Fruit fly (Drosophila melanogaster) whole organism, embryonic: ENCODE results near the gene Iru.

ENCODE experiments used
- B-H2 ChIP-seq: fragments of 200-800 bp; sonication (Bioruptor generic); optimal IDR thresholded peaks from 2 replicates; lab custom pipeline; 2018; ENCODE audit warnings: missing biosample characterization, mild to moderate bottlenecking, missing genetic modification characterization
- BtbVII ChIP-seq: fragments of 200-800 bp; sonication (Bioruptor generic); optimal IDR thresholded peaks from 3 replicates; lab custom pipeline; 2017; ENCODE audit warnings: missing biosample characterization, mild to moderate bottlenecking, missing genetic modification characterization
- CG10147 ChIP-seq: fragments of 200-800 bp; sonication (Bioruptor generic); optimal IDR thresholded peaks from 2 replicates; lab custom pipeline; 2019; ENCODE audit warnings: missing biosample characterization, mild to moderate bottlenecking, missing genetic modification characterization, moderate library complexity
- CG10267 ChIP-seq: fragments of 200-800 bp; sonication (Bioruptor generic); optimal IDR thresholded peaks from 2 replicates; lab custom pipeline; 2018; ENCODE audit warnings: missing biosample characterization, mild to moderate bottlenecking, missing genetic modification characterization, moderate library complexity
- CG10366 ChIP-seq: fragments of 200-800 bp; sonication (Bioruptor generic); IDR thresholded peaks from 2 replicates; pipeline ENCODE4 v1.3.6; 2022; ENCODE audit warnings: missing biosample characterization, missing genetic modification characterization
- CG11398 ChIP-seq: fragments of 200-800 bp; sonication (Bioruptor generic); optimal IDR thresholded peaks from 2 replicates; lab custom pipeline; 2016; ENCODE audit warnings: missing biosample characterization, missing genetic modification characterization
- CG14441 ChIP-seq: fragments of 200-800 bp; sonication (Bioruptor generic); IDR thresholded peaks from 2 replicates; pipeline ENCODE4 v1.3.6; 2022; ENCODE audit warnings: missing biosample characterization, missing genetic modification characterization
- CG14965 ChIP-seq: fragments of 200-800 bp; sonication (Bioruptor generic); optimal IDR thresholded peaks from 2 replicates; lab custom pipeline; 2016; ENCODE audit warnings: missing biosample characterization, missing genetic modification characterization, borderline replicate concordance
- CG15011 ChIP-seq: fragments of 200-800 bp; sonication (Bioruptor generic); optimal IDR thresholded peaks from 3 replicates; lab custom pipeline; 2018; ENCODE audit warnings: missing biosample characterization, mild to moderate bottlenecking, missing genetic modification characterization
- CG17361 ChIP-seq: fragments of 200-800 bp; sonication (Bioruptor generic); IDR thresholded peaks from 3 replicates; pipeline ENCODE4 v1.3.6; 2022; ENCODE audit warnings: missing biosample characterization, missing genetic modification characterization
- CG18262 ChIP-seq: fragments of 200-800 bp; optimal IDR thresholded peaks from 3 replicates; lab custom pipeline; 2019; ENCODE audit warnings: missing biosample characterization, mild to moderate bottlenecking, missing genetic modification characterization, moderate library complexity
- CG2129 ChIP-seq: fragments of 200-800 bp; sonication (Bioruptor generic); IDR thresholded peaks from 2 replicates; pipeline ENCODE4 v1.3.6; 2022; ENCODE audit warnings: missing biosample characterization, missing genetic modification characterization; ENCODE audit not compliant: partially characterized antibody
- CG2199 ChIP-seq: fragments of 200-800 bp; sonication (Bioruptor generic); IDR thresholded peaks from 3 replicates; pipeline ENCODE4 v1.3.6; 2022; ENCODE audit warnings: missing biosample characterization, missing genetic modification characterization
- CG30020 ChIP-seq: fragments of 200-800 bp; optimal IDR thresholded peaks from 2 replicates; lab custom pipeline; 2019; ENCODE audit warnings: missing biosample characterization, mild to moderate bottlenecking, missing genetic modification characterization, moderate library complexity
- CG32767 ChIP-seq: fragments of 200-800 bp; sonication (Bioruptor generic); IDR thresholded peaks from 2 replicates; pipeline ENCODE4 v1.3.6; 2022; ENCODE audit warnings: missing biosample characterization, missing genetic modification characterization
- CG32772 ChIP-seq: fragments of 200-800 bp; sonication (Bioruptor generic); IDR thresholded peaks from 2 replicates; pipeline ENCODE4 v1.3.6; 2022; ENCODE audit warnings: missing biosample characterization, missing genetic modification characterization
- CG34376 ChIP-seq: fragments of 200-800 bp; sonication (Bioruptor generic); optimal IDR thresholded peaks from 2 replicates; lab custom pipeline; 2018; ENCODE audit warnings: missing biosample characterization, mild to moderate bottlenecking, missing genetic modification characterization
- CG3838 ChIP-seq: fragments of 200-800 bp; sonication (Bioruptor generic); optimal IDR thresholded peaks from 3 replicates; lab custom pipeline; 2016; ENCODE audit warnings: missing biosample characterization, missing genetic modification characterization
- CG5180 ChIP-seq: fragments of 200-800 bp; sonication (Bioruptor generic); optimal IDR thresholded peaks from 3 replicates; lab custom pipeline; 2017; ENCODE audit warnings: missing biosample characterization, missing genetic modification characterization, mild to moderate bottlenecking, moderate library complexity, missing genetic modification reagents
- CG6654 ChIP-seq: fragments of 200-800 bp; sonication (Bioruptor generic); optimal IDR thresholded peaks from 2 replicates; lab custom pipeline; 2017; ENCODE audit warnings: missing biosample characterization, mild to moderate bottlenecking, missing genetic modification characterization
- CG6813 ChIP-seq: fragments of 200-800 bp; sonication (Bioruptor generic); optimal IDR thresholded peaks from 2 replicates; lab custom pipeline; 2017; ENCODE audit warnings: missing biosample characterization, missing genetic modification characterization, mild to moderate bottlenecking, moderate library complexity, missing genetic modification reagents
- CG8478 ChIP-seq: fragments of >200 bp; optimal IDR thresholded peaks from 2 replicates; lab custom pipeline; 2018
- CG8944 ChIP-seq: fragments of 200-800 bp; sonication (Bioruptor generic); optimal IDR thresholded peaks from 3 replicates; lab custom pipeline; 2016; ENCODE audit warnings: missing biosample characterization, missing genetic modification characterization
- CG9817 ChIP-seq: fragments of 200-800 bp; sonication (Bioruptor generic); optimal IDR thresholded peaks from 2 replicates; lab custom pipeline; 2018; ENCODE audit warnings: missing biosample characterization, mild to moderate bottlenecking, missing genetic modification characterization, moderate library complexity
- D19A ChIP-seq: fragments of 200-800 bp; optimal IDR thresholded peaks from 3 replicates; lab custom pipeline; 2019; ENCODE audit warnings: missing biosample characterization, mild to moderate bottlenecking, missing genetic modification characterization, moderate library complexity
- Dad ChIP-seq: fragments of 200-800 bp; sonication (Bioruptor generic); optimal IDR thresholded peaks from 3 replicates; lab custom pipeline; 2016; ENCODE audit warnings: missing biosample characterization, missing genetic modification characterization
- Gug ChIP-seq: fragments of 200-800 bp; sonication (Bioruptor generic); IDR thresholded peaks from 4 replicates; pipeline ENCODE4 v1.3.6; 2022; ENCODE audit warnings: missing biosample characterization, missing genetic modification characterization
- Hr51 ChIP-seq, 2 experiments: fragments of 200-800 bp; sonication (Bioruptor generic); optimal IDR thresholded peaks; 2 replicates in 1 of 2; 3 replicates in 1 of 2; lab custom pipeline; 2016 to 2018; ENCODE audit warnings: missing biosample characterization in 2 of 2, missing genetic modification characterization in 2 of 2, mild to moderate bottlenecking in 1 of 2, moderate library complexity in 1 of 2
- NC2β ChIP-seq: fragments of 200-800 bp; sonication (Bioruptor generic); optimal IDR thresholded peaks from 2 replicates; lab custom pipeline; 2016; ENCODE audit warnings: missing biosample characterization, missing genetic modification characterization
- NFAT ChIP-seq: fragments of 200-800 bp; sonication (Bioruptor generic); IDR thresholded peaks from 2 replicates; pipeline ENCODE4 v1.3.6; 2022; ENCODE audit warnings: missing biosample characterization, missing genetic modification characterization
- Ptx1 ChIP-seq: fragments of 200-800 bp; sonication (Bioruptor generic); IDR thresholded peaks from 2 replicates; pipeline ENCODE4 v1.3.6; 2022; ENCODE audit warnings: missing biosample characterization, missing genetic modification characterization
- Scr ChIP-seq: fragments of 200-800 bp; sonication (Bioruptor generic); IDR thresholded peaks from 2 replicates; pipeline ENCODE4 v1.3.6; 2022; ENCODE audit warnings: missing biosample characterization, missing genetic modification characterization; ENCODE audit not compliant: partially characterized antibody
- Tbp ChIP-seq: fragments of >200 bp; optimal IDR thresholded peaks from 2 replicates; lab custom pipeline; 2018; ENCODE audit warnings: missing biosample characterization, missing genetic modification characterization
- abd-A ChIP-seq: fragments of 200-800 bp; sonication (Bioruptor generic); optimal IDR thresholded peaks from 3 replicates; lab custom pipeline; 2019; ENCODE audit warnings: missing biosample characterization, mild to moderate bottlenecking, missing genetic modification characterization, moderate library complexity
- aop ChIP-seq: fragments of 200-800 bp; sonication (Bioruptor generic); IDR thresholded peaks from 2 replicates; pipeline ENCODE4 v1.3.6; 2022; ENCODE audit warnings: missing biosample characterization, missing genetic modification characterization
- ewg ChIP-seq: fragments of 200-800 bp; sonication (Bioruptor generic); optimal IDR thresholded peaks from 3 replicates; lab custom pipeline; 2017; ENCODE audit warnings: mild to moderate bottlenecking, missing biosample characterization, missing genetic modification reagents, missing genetic modification characterization
- fd64A ChIP-seq: fragments of 200-800 bp; sonication (Bioruptor generic); optimal IDR thresholded peaks from 3 replicates; lab custom pipeline; 2018; ENCODE audit warnings: missing biosample characterization, mild to moderate bottlenecking, missing genetic modification characterization
- gem ChIP-seq: fragments of 200-800 bp; sonication (Bioruptor generic); optimal IDR thresholded peaks from 2 replicates; lab custom pipeline; 2019; ENCODE audit warnings: missing biosample characterization, mild to moderate bottlenecking, missing genetic modification characterization, moderate library complexity
- grau ChIP-seq: fragments of 200-800 bp; optimal IDR thresholded peaks from 3 replicates; lab custom pipeline; 2019; ENCODE audit warnings: missing biosample characterization, mild to moderate bottlenecking, missing genetic modification characterization, moderate library complexity
- hkb ChIP-seq, 2 experiments: fragments of 200-800 bp in 1 of 2; fragments of >200 bp in 1 of 2; sonication (Bioruptor generic) in 1 of 2; IDR thresholded peaks in 1 of 2; optimal IDR thresholded peaks in 1 of 2; 2 replicates each; pipeline versions ENCODE4 v1.3.6 to Lab custom; 2017 to 2022; ENCODE audit warnings: missing biosample characterization in 1 of 2, missing genetic modification characterization in 1 of 2
- lmd ChIP-seq: fragments of 200-800 bp; sonication (Bioruptor generic); IDR thresholded peaks from 2 replicates; pipeline ENCODE4 v1.3.6; 2022; ENCODE audit warnings: missing biosample characterization, missing genetic modification characterization
- nerfin-1 ChIP-seq: fragments of 200-800 bp; sonication (Bioruptor generic); optimal IDR thresholded peaks from 3 replicates; lab custom pipeline; 2019; ENCODE audit warnings: missing biosample characterization, mild to moderate bottlenecking, missing genetic modification characterization, moderate library complexity
- sens ChIP-seq: fragments of 200-800 bp; sonication (Bioruptor generic); peaks from one replicate; lab custom pipeline; 2016; ENCODE audit warnings: missing biosample characterization, missing genetic modification characterization
- shn ChIP-seq: fragments of 200-800 bp; sonication (Bioruptor generic); optimal IDR thresholded peaks from 3 replicates; lab custom pipeline; 2016; ENCODE audit warnings: missing biosample characterization, missing genetic modification characterization
- slbo ChIP-seq: fragments of 200-800 bp; sonication (Bioruptor generic); IDR thresholded peaks from 2 replicates; pipeline ENCODE4 v1.3.6; 2022; ENCODE audit warnings: missing biosample characterization, missing genetic modification characterization
- tap ChIP-seq: fragments of 200-800 bp; optimal IDR thresholded peaks from 3 replicates; lab custom pipeline; 2019; ENCODE audit warnings: missing biosample characterization, mild to moderate bottlenecking, missing genetic modification characterization, moderate library complexity
- tio ChIP-seq: fragments of 200-800 bp; sonication (Bioruptor generic); optimal IDR thresholded peaks from 2 replicates; lab custom pipeline; 2017; ENCODE audit warnings: missing biosample characterization, missing genetic modification characterization, inconsistent platforms
- tll ChIP-seq, 2 experiments: fragments of 200-800 bp in 1 of 2; fragments of >200 bp in 1 of 2; sonication (Bioruptor generic) in 1 of 2; optimal IDR thresholded peaks; 2 replicates each; lab custom pipeline; 2017 to 2019; ENCODE audit warnings: missing biosample characterization in 2 of 2, missing genetic modification characterization in 2 of 2, mild to moderate bottlenecking in 1 of 2, moderate library complexity in 1 of 2
- tx ChIP-seq: fragments of 200-800 bp; sonication (Bioruptor generic); optimal IDR thresholded peaks from 2 replicates; lab custom pipeline; 2016; ENCODE audit warnings: missing biosample characterization, missing genetic modification characterization
- vfl ChIP-seq: fragments of 200-800 bp; sonication (Bioruptor generic); optimal IDR thresholded peaks from 2 replicates; lab custom pipeline; 2016; ENCODE audit warnings: missing biosample characterization, missing genetic modification characterization

Iru gene

DNA sequence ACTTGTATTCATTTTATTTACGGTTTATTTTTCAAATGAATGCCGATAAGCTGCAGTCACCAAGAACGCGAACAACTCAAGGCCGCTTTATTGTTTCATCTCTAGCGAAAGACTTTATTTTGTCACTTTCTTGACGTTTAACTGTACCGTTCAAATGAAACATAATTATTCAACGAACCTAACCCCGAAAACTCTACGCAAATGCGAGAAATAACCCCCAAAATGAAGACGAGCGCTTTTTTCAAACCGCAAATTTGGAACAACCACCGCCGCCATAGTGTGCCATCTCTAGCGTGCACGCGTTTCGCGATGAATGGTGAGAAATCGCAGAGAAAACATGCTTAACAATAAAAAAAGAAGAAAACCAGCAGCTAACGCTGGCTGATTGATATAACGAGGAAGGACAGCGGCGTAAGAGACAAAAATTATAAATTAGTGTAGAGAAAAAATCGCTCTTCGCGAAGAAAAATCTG, 21.6 kb upstream of the Iru start, which contains the start of gene CG11970 (continued):
- TF ChIP-seq vfl, result peak; percentile 18
- TF ChIP-seq Tbp (GFP tag; lab: Kevin White, UChicago), result no peak
- no peak for TF ChIP-seq CG8478
- no peak for TF ChIP-seq BtbVII
- peak; percentile 8 for TF ChIP-seq nerfin-1
- TF ChIP-seq grau (tag; lab: Kevin White, UChicago), result peak; percentile 46
- peak; percentile 11 for TF ChIP-seq NC2β
- peak; percentile 37 for TF ChIP-seq CG18262 (tag; lab: Kevin White, UChicago)
- peak; percentile 17 for TF ChIP-seq CG10267 (tag; lab: Kevin White, UChicago)
- peak; percentile 52 for TF ChIP-seq CG30020 (tag; lab: Kevin White, UChicago)
- TF ChIP-seq ewg (GFP tag; lab: Kevin White, UChicago), result no peak
- no peak for TF ChIP-seq B-H2
- TF ChIP-seq CG10366 (GFP tag; lab: Robert Waterston, UW), result peak; percentile 26; the same call in 1 of the 2 replicates
- no peak for TF ChIP-seq CG10147 (GFP tag; lab: Kevin White, UChicago)
- no peak for TF ChIP-seq CG15011
- peak in 1 of 2 experiments; percentile 43 for TF ChIP-seq Hr51 (GFP tag; optimal IDR thresholded peaks at IDR 0.05; lab: Kevin White, UChicago)
- TF ChIP-seq CG14441 (GFP tag; lab: Robert Waterston, UW), result peak; percentile 41; the same call in 1 of the 2 replicates
- TF ChIP-seq Gug, result peak; percentile 42; the same call in 2 of the 4 replicates
- no peak for TF ChIP-seq tio (GFP tag; lab: Kevin White, UChicago)
- no peak for TF ChIP-seq abd-A (tag; lab: Kevin White, UChicago)
- TF ChIP-seq Scr (GFP tag; lab: Robert Waterston, UW), result peak; percentile 73
- TF ChIP-seq CG32767 (GFP tag; lab: Robert Waterston, UW), result no peak
- TF ChIP-seq sens, result peak; percentile 84
- no peak for TF ChIP-seq CG5180 (GFP tag; lab: Kevin White, UChicago)
- no peak; the same call in 1 of the 2 replicates for TF ChIP-seq CG32772
- TF ChIP-seq shn (GFP tag; lab: Kevin White, UChicago), result peak; percentile 34
- peak; percentile 73 for TF ChIP-seq slbo (GFP tag; lab: Robert Waterston, UW)
- no peak for TF ChIP-seq CG8944
- peak; percentile 67; the same call in 2 of the 3 replicates for TF ChIP-seq CG17361 (GFP tag; lab: Robert Waterston, UW)
- no peak for TF ChIP-seq tap
- TF ChIP-seq Dad (GFP tag; lab: Kevin White, UChicago), result peak; percentile 32
- TF ChIP-seq NFAT (GFP tag; lab: Robert Waterston, UW), result peak; percentile 48; the same call in 1 of the 2 replicates
- TF ChIP-seq tx (GFP tag; lab: Kevin White, UChicago), result no peak
- TF ChIP-seq fd64A (GFP tag; lab: Kevin White, UChicago), result no peak
- TF ChIP-seq lmd (GFP tag; lab: Robert Waterston, UW), result peak; percentile 9; the same call in 1 of the 2 replicates
- 0 out of 2 replicates have a peak, but pooled peaks have one; percentile 10 for TF ChIP-seq CG2129 (GFP tag; lab: Robert Waterston, UW)
- TF ChIP-seq CG2199 (GFP tag; lab: Robert Waterston, UW), result 0 out of 3 replicates have a peak, but pooled peaks have one; percentile 49
- peak; percentile 49 for TF ChIP-seq CG9817 (tag; lab: Kevin White, UChicago)
- TF ChIP-seq gem (tag; lab: Kevin White, UChicago), result no peak
- TF ChIP-seq CG6654, result no peak
- no peak for TF ChIP-seq aop (GFP tag; lab: Robert Waterston, UW)
- TF ChIP-seq CG34376, result peak; percentile 5
- no peak for TF ChIP-seq D19A
- TF ChIP-seq CG3838 (GFP tag; lab: Kevin White, UChicago), result no peak
- TF ChIP-seq CG11398, result no peak
- TF ChIP-seq tll (GFP tag; optimal IDR thresholded peaks at IDR 0.05; lab: Kevin White, UChicago), result no peak
- no peak for TF ChIP-seq CG14965 (GFP tag; lab: Kevin White, UChicago)
- TF ChIP-seq CG6813, result no peak
- TF ChIP-seq hkb (optimal IDR thresholded peaks at IDR 0.05; lab: Kevin White, UChicago), result no peak
- no peak for TF ChIP-seq hkb (GFP tag; IDR thresholded peaks at IDR 0.05; lab: Robert Waterston, UW)
- peak; percentile 49 for TF ChIP-seq Ptx1 (GFP tag; lab: Robert Waterston, UW)
